Worm (Caenorhabditis elegans): Measurements from ENCODE around the gene oac-50.

- TF ChIP-seq pag-3 (tag; optimal IDR thresholded peaks at IDR 0.05; ENCODE audit: borderline replicate concordance, insufficient read depth) (no peak), aly-2 (tag; optimal IDR thresholded peaks at IDR 0.05) (no peak), nhr-12 (tag; optimal IDR thresholded peaks at IDR 0.05) (no peak), sup-37 (GFP tag; optimal IDR thresholded peaks at IDR 0.05) (no peak), nhr-76 (tag; optimal IDR thresholded peaks at IDR 0.05) (no peak), lsy-2 (tag; optimal IDR thresholded peaks at IDR 0.05) (no peak), elt-3 (tag; optimal IDR thresholded peaks at IDR 0.05) (no peak)
Measured at ce11 chrV:9054771-9055170, 18.6 kb downstream of the oac-50 start, which contains the start of gene swm-1.
